Worm (Caenorhabditis elegans): ENCODE data around the gene Y38H6A.3.

ce11 chrV:20317442-20317841, 27.5 kb upstream of the Y38H6A.3 start, which contains the start of gene Y113G7C.1:
- TF ChIP-seq blmp-1 (tag; optimal IDR thresholded peaks at IDR 0.05): no peak
- no peak for TF ChIP-seq nhr-76 (tag; optimal IDR thresholded peaks at IDR 0.05)
- no peak for TF ChIP-seq unc-62 (GFP tag; optimal IDR thresholded peaks at IDR 0.05)
- no peak for TF ChIP-seq snpc-4 (tag; optimal IDR thresholded peaks at IDR 0.05)
- TF ChIP-seq nhr-28 (tag; optimal IDR thresholded peaks at IDR 0.05): no peak
- TF ChIP-seq nhr-237 (tag; optimal IDR thresholded peaks at IDR 0.05): no peak
